Fruit fly (Drosophila melanogaster) whole organism, pupa: ENCODE data around the gene Hecw.

ENCODE experiments used
- CG10348 ChIP-seq: fragments of 200-800 bp; sonication (Bioruptor generic); IDR thresholded peaks from 2 replicates; pipeline ENCODE4 v1.3.6; 2022; ENCODE audit warnings: missing biosample characterization, missing genetic modification characterization
- CG12605 ChIP-seq: fragments of 200-800 bp; sonication (Bioruptor generic); IDR thresholded peaks from 2 replicates; pipeline ENCODE4 v1.3.6; 2022; ENCODE audit warnings: missing biosample characterization, missing genetic modification characterization
- CG13204 ChIP-seq: fragments of 200-800 bp; sonication (Bioruptor generic); optimal IDR thresholded peaks from 2 replicates; lab custom pipeline; 2018; ENCODE audit warnings: missing biosample characterization, mild to moderate bottlenecking, missing genetic modification characterization, moderate library complexity
- CG14655 ChIP-seq: fragments of 200-800 bp; sonication (Bioruptor generic); optimal IDR thresholded peaks from 3 replicates; lab custom pipeline; 2017; ENCODE audit warnings: mild to moderate bottlenecking, missing biosample characterization, missing genetic modification reagents, missing genetic modification characterization
- CG15710 ChIP-seq: fragments of 200-800 bp; sonication (Bioruptor generic); optimal IDR thresholded peaks from 2 replicates; lab custom pipeline; 2018; ENCODE audit warnings: missing biosample characterization, mild to moderate bottlenecking, missing genetic modification characterization, moderate library complexity
- CG17806 ChIP-seq: fragments of 200-800 bp; sonication (Bioruptor generic); optimal IDR thresholded peaks from 2 replicates; lab custom pipeline; 2018; ENCODE audit warnings: missing biosample characterization, mild to moderate bottlenecking, missing genetic modification characterization, moderate library complexity
- CG32121 ChIP-seq: fragments of 200-800 bp; sonication (Bioruptor generic); IDR thresholded peaks from 2 replicates; pipeline ENCODE4 v1.3.6; 2022; ENCODE audit warnings: missing biosample characterization, missing genetic modification characterization
- CG34367 ChIP-seq: fragments of 200-800 bp; sonication (Bioruptor generic); optimal IDR thresholded peaks from 2 replicates; lab custom pipeline; 2018; ENCODE audit warnings: missing biosample characterization, mild to moderate bottlenecking, missing genetic modification characterization
- CG4496 ChIP-seq: fragments of 200-800 bp; sonication (Bioruptor generic); IDR thresholded peaks from 3 replicates; pipeline ENCODE4 v1.3.6; 2022; ENCODE audit warnings: missing biosample characterization, missing genetic modification characterization
- CG8159 ChIP-seq: fragments of 200-800 bp; sonication (Bioruptor generic); optimal IDR thresholded peaks from 3 replicates; lab custom pipeline; 2018; ENCODE audit warnings: missing biosample characterization, mild to moderate bottlenecking, missing genetic modification characterization, moderate library complexity
- CG8301 ChIP-seq: fragments of 200-800 bp; sonication (Bioruptor generic); optimal IDR thresholded peaks from 2 replicates; lab custom pipeline; 2018; ENCODE audit warnings: missing biosample characterization, mild to moderate bottlenecking, missing genetic modification characterization
- CG9948 ChIP-seq: fragments of 200-800 bp; sonication (Bioruptor generic); optimal IDR thresholded peaks from 2 replicates; lab custom pipeline; 2018; ENCODE audit warnings: missing biosample characterization, mild to moderate bottlenecking, missing genetic modification characterization, moderate library complexity
- D1 ChIP-seq: fragments of 200-800 bp; sonication (Bioruptor generic); optimal IDR thresholded peaks from 2 replicates; lab custom pipeline; 2018; ENCODE audit warnings: missing biosample characterization, mild to moderate bottlenecking, missing genetic modification characterization, moderate library complexity
- EcR ChIP-seq: fragments of 200-800 bp; sonication (Bioruptor generic); optimal IDR thresholded peaks from 3 replicates; lab custom pipeline; 2019; ENCODE audit warnings: missing biosample characterization, missing genetic modification characterization, mild to moderate bottlenecking, moderate library complexity, missing genetic modification reagents
- Ets98B ChIP-seq: fragments of 200-800 bp; sonication (Bioruptor generic); IDR thresholded peaks from 2 replicates; pipeline ENCODE4 v1.3.6; 2022; ENCODE audit warnings: missing biosample characterization, missing genetic modification characterization
- Pif1A ChIP-seq: fragments of 200-800 bp; sonication (Bioruptor generic); optimal IDR thresholded peaks from 3 replicates; lab custom pipeline; 2016; ENCODE audit warnings: missing biosample characterization, missing genetic modification characterization
- Pif1B ChIP-seq: fragments of 200-800 bp; sonication (Bioruptor generic); optimal IDR thresholded peaks from 3 replicates; lab custom pipeline; 2016; ENCODE audit warnings: missing biosample characterization, missing genetic modification characterization
- Snoo ChIP-seq: fragments of 200-800 bp; sonication (Bioruptor generic); optimal IDR thresholded peaks from 3 replicates; lab custom pipeline; 2017; ENCODE audit warnings: missing biosample characterization, mild to moderate bottlenecking, missing genetic modification characterization, inconsistent platforms
- fd96Ca ChIP-seq: fragments of 200-800 bp; sonication (Bioruptor generic); IDR thresholded peaks from 3 replicates; pipeline ENCODE4 v1.3.6; 2022; ENCODE audit warnings: missing biosample characterization, missing genetic modification characterization
- gl ChIP-seq: fragments of 200-800 bp; sonication (Bioruptor generic); optimal IDR thresholded peaks from 2 replicates; lab custom pipeline; 2018; ENCODE audit warnings: missing biosample characterization, mild to moderate bottlenecking, missing genetic modification characterization
- rn ChIP-seq: fragments of 200-800 bp; sonication (Bioruptor generic); IDR thresholded peaks from 2 replicates; pipeline ENCODE4 v1.3.6; 2022; ENCODE audit warnings: missing biosample characterization, missing genetic modification characterization

Hecw gene

DNA sequence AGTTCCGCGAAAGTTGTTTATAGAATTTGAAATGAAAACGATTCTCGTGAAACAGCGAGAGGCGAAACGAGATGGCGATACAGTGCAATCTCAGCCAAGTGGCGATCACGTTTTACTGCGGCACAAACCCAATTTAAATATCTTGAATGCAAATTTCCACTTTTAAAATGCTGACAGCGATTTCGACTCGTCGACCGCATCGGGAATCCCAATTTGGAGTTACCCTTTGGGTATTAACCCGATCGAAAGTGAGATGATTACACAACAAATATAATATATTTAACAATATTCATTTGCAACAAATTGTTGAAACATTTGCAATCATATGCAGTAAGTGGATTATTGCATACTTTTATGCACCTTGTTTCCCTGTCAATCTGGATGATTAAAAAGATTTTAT lies 18.2 kb upstream of the Hecw start:
- no peak for TF ChIP-seq CG10348 (GFP tag; lab: Robert Waterston, UW)
- no peak for TF ChIP-seq CG8159 (tag; lab: Kevin White, UChicago)
- no peak for TF ChIP-seq rn (GFP tag; lab: Robert Waterston, UW)
- TF ChIP-seq CG12605 (GFP tag; lab: Robert Waterston, UW), result no peak
- TF ChIP-seq CG34367, result no peak
- no peak for TF ChIP-seq CG9948
- TF ChIP-seq CG8301 (tag; lab: Kevin White, UChicago), result no peak
- TF ChIP-seq Snoo, result no peak
- no peak for TF ChIP-seq D1 (tag; lab: Kevin White, UChicago)
- no peak for TF ChIP-seq CG17806
- no peak for TF ChIP-seq CG15710 (tag; lab: Kevin White, UChicago)
- TF ChIP-seq Pif1B (GFP tag; lab: Kevin White, UChicago), result no peak
- TF ChIP-seq Ets98B (GFP tag; lab: Robert Waterston, UW), result no peak
- no peak for TF ChIP-seq Pif1A (GFP tag; lab: Kevin White, UChicago)

DNA sequence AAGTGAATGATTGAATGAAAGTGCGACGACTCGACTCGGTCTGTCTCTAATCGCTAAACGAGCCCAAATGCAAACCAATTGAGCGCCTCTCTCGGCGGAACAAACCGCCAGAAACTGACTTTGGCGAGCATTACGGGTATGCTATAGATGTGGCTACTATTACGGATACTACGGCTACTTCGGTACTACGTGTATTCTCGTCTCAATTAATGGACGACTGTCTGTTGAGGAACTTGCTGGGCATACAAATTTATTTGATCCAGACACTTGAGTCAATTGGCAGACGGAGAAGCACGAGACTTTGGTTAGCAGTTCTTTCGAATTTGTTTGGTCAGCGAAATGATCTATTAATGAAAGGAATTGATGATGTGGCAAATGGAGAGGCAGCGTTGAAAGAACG lies 14.3 kb upstream of the Hecw start:
- TF ChIP-seq Ets98B (GFP tag; lab: Robert Waterston, UW), result no peak
- TF ChIP-seq CG8301 (tag; lab: Kevin White, UChicago), result no peak
- TF ChIP-seq CG4496 (GFP tag; lab: Robert Waterston, UW), result no peak
- no peak for TF ChIP-seq CG13204

DNA sequence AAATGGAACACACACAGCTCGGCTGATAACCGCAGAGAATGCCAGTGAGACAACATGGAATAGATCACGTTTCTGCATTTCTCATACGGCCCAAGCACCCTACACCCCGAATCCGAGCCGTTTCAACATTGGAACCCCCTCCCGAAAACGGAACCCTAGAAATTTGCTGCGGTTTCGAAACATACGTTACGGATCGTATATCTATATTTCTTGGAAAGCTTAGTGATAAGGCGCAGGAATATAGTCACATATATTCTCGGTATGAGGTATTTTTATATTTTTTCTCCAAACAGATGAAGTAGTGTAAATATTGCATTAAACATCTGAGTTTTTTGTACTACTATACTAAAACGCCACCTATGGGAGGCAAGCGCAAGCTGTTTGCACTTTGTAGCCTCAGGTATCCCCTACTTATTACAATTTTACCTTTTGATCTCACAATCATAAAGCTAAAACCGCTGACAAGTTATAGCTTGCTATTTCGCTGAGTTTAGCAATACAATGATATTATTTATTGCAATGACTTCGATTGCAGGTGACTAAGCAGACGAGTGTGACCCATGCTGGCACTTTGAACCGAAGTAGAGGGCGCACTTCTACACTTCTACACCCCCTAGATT lies 13.3 kb upstream of the Hecw start:
- TF ChIP-seq CG17806 (no peak), gl (tag; lab: Kevin White, UChicago) (no peak), EcR (GFP tag; lab: Kevin White, UChicago) (no peak), CG10348 (GFP tag; lab: Robert Waterston, UW) (no peak), CG12605 (GFP tag; lab: Robert Waterston, UW) (no peak), D1 (tag; lab: Kevin White, UChicago) (no peak), Pif1B (GFP tag; lab: Kevin White, UChicago) (no peak), CG8159 (tag; lab: Kevin White, UChicago) (no peak), CG9948 (no peak), CG8301 (tag; lab: Kevin White, UChicago) (no peak), Ets98B (GFP tag; lab: Robert Waterston, UW) (no peak), CG34367 (no peak)

DNA sequence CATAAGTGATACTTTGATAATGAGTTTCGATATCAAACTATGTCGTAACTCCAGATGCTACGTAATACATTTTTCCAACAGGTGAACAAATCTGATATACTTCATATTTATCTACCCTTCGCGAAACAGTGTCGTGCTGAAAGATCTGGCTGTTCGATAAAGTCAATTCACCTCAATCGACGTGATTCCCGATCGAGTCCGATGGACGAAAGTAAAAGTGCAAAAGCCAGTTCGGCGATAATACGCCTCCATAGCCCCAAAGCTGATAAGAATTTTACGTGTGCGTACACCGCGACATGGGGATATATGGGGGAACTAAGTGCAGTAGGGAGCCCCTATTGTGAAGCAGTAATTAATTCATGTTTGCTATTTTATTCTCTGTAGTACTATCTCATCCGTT lies 10.6 kb upstream of the Hecw start:
- no peak for TF ChIP-seq CG8301 (tag; lab: Kevin White, UChicago)
- no peak for TF ChIP-seq EcR (GFP tag; lab: Kevin White, UChicago)
- no peak for TF ChIP-seq CG14655 (GFP tag; lab: Kevin White, UChicago)
- no peak for TF ChIP-seq CG4496 (GFP tag; lab: Robert Waterston, UW)
- TF ChIP-seq Ets98B (GFP tag; lab: Robert Waterston, UW), result no peak
- TF ChIP-seq CG9948, result no peak
- TF ChIP-seq CG17806, result no peak
- no peak for TF ChIP-seq gl (tag; lab: Kevin White, UChicago)
- no peak for TF ChIP-seq CG12605 (GFP tag; lab: Robert Waterston, UW)
- no peak for TF ChIP-seq rn (GFP tag; lab: Robert Waterston, UW)
- TF ChIP-seq CG13204, result no peak
- no peak for TF ChIP-seq CG8159 (tag; lab: Kevin White, UChicago)
- TF ChIP-seq Pif1A (GFP tag; lab: Kevin White, UChicago), result no peak
- TF ChIP-seq CG15710 (tag; lab: Kevin White, UChicago), result no peak
- TF ChIP-seq Snoo, result no peak
- TF ChIP-seq CG32121 (GFP tag; lab: Robert Waterston, UW), result no peak
- TF ChIP-seq Pif1B (GFP tag; lab: Kevin White, UChicago), result no peak
- no peak for TF ChIP-seq D1 (tag; lab: Kevin White, UChicago)

DNA sequence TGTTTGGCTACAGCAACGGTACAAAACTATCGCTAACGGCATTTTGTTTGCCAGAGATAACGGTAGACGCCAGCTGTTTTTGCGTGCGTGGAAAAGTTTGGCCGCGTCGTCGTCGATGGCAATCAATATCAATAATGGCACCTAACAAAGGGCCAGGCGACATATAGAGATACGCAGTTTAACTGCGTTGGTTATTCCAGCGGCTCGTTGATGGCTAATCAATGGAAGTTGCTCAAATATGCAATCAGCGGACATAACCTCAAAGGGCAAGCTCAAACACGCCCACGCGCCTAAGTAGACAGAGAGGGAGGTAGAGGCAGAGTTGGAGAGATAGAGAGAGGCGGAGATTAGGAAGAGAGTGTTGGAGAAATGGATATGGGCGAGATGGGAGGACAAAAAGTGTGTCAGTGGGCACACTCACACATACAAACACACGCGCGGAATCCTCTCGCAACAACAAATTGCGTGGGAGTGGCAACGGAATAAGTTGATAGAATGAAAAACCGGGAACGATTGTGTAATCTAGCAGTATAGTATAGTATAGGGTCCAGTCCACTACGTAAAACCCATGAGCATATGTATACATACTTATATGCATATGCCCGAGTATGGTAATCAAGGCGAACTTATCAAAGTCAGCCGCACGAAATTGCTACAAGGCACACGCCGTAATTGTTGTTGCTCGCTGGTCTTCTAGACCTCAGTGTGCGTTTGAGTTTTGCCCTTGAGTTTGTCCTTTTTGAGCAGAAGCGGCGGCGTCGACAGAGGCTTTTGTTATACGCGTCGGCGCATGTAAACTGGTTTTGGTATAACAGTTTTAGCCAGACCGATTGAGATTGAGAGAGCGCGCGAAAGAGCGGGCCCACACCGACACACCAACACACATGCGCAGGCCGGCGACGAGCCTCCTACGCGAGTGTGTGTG lies 9.3 kb upstream of the Hecw start:
- TF ChIP-seq Pif1A (GFP tag; lab: Kevin White, UChicago), result no peak
- TF ChIP-seq CG10348 (GFP tag; lab: Robert Waterston, UW), result no peak
- TF ChIP-seq EcR (GFP tag; lab: Kevin White, UChicago), result peak; percentile 63

DNA sequence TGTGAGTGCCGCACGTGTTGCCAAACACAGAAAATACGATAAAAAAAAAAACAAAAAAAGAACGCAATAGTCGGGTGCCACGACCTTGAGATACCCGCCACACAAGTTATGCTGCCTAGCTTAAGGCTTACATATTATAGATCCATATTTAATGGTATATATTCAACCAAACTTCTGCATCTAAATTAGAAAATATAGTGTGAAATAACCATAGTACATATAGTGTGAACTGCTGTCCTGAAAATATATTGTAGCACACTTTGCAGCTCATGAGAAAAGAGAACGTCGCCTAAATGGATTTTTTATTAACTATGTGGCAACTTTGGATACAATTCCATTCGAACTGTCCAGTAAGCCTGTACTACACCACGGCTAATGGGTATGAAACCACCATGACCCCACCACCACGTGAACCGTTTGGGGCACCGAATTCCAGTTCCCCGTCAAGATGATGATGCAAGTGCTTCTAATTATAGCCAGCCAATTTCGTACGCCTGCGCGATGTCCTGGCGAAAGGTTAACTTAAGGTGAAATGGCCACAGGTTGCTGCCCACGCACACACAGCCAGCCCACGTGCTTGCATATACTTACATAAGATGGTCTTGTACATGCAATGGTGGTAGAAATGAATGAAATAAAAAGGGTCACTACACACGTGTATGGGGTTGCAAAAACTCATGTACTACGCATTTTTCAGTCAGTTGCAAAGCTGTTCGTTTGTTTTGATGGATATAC lies 8.5 kb upstream of the Hecw start:
- TF ChIP-seq CG4496 (GFP tag; lab: Robert Waterston, UW) (peak; percentile 51; the same call in 1 of the 3 replicates), gl (tag; lab: Kevin White, UChicago) (peak; percentile 15), CG15710 (tag; lab: Kevin White, UChicago) (peak; percentile 66), CG32121 (GFP tag; lab: Robert Waterston, UW) (peak; percentile 46; the same call in 1 of the 2 replicates), Snoo (peak; percentile 62), CG8159 (tag; lab: Kevin White, UChicago) (peak; percentile 79), Pif1B (GFP tag; lab: Kevin White, UChicago) (peak; percentile 72), CG8301 (tag; lab: Kevin White, UChicago) (peak; percentile 72), CG9948 (peak; percentile 69), EcR (GFP tag; lab: Kevin White, UChicago) (no peak), rn (GFP tag; lab: Robert Waterston, UW) (no peak), fd96Ca (peak; percentile 60; the same call in 2 of the 3 replicates), CG12605 (GFP tag; lab: Robert Waterston, UW) (peak; percentile 81), CG17806 (peak; percentile 61), CG34367 (peak; percentile 59), Ets98B (GFP tag; lab: Robert Waterston, UW) (peak; percentile 61; the same call in 1 of the 2 replicates), CG14655 (GFP tag; lab: Kevin White, UChicago) (no peak), CG13204 (no peak)
